Worm (Caenorhabditis elegans) whole organism, L2 larva: ENCODE results near the gene dnj-17.
A peak's percentile ranks its signal among the peaks of the same experiment; 100 is the strongest.

Experiments
- C34F6.9 ChIP-seq: fragments of 150-350 bp; optimal IDR thresholded peaks from 2 replicates; lab custom pipeline; 2014; ENCODE audit warnings: missing biosample characterization, missing genetic modification characterization
- F13H6.1 ChIP-seq: sonication (generic microtip); optimal IDR thresholded peaks from 2 replicates; lab custom pipeline; 2016; ENCODE audit warnings: missing genetic modification characterization, missing compliant biosample characterization
- R02D3.7 ChIP-seq: fragments of 150-350 bp; optimal IDR thresholded peaks from 2 replicates; lab custom pipeline; 2014; ENCODE audit warnings: missing biosample characterization, missing genetic modification characterization
- Y55F3AM.14 ChIP-seq: fragments of 200-800 bp; sonication (Bioruptor generic); optimal IDR thresholded peaks from 2 replicates; lab custom pipeline; 2018; ENCODE audit warnings: mild to moderate bottlenecking, missing genetic modification characterization, missing compliant biosample characterization
- ZK546.5 ChIP-seq: sonication (generic microtip); optimal IDR thresholded peaks from 2 replicates; lab custom pipeline; 2017; ENCODE audit warnings: missing biosample characterization, missing genetic modification characterization
- alr-1 ChIP-seq: fragments of 150-350 bp; optimal IDR thresholded peaks from 2 replicates; lab custom pipeline; 2014; ENCODE audit warnings: missing biosample characterization, missing genetic modification characterization
- blmp-1 ChIP-seq: sonication (generic microtip); optimal IDR thresholded peaks from 2 replicates; lab custom pipeline; 2017; ENCODE audit warnings: missing genetic modification characterization, mild to moderate bottlenecking, missing compliant biosample characterization, antibody characterized with exemption, moderate library complexity; ENCODE audit not compliant: insufficient read depth
- ceh-16 ChIP-seq: fragments of 150-350 bp; optimal IDR thresholded peaks from 2 replicates; lab custom pipeline; 2014; ENCODE audit warnings: missing biosample characterization, missing genetic modification characterization
- ceh-82 ChIP-seq: fragments of 150-350 bp; optimal IDR thresholded peaks from 2 replicates; lab custom pipeline; 2014; ENCODE audit warnings: missing biosample characterization, missing genetic modification characterization
- crh-2 ChIP-seq: sonication (generic microtip); optimal IDR thresholded peaks from 2 replicates; lab custom pipeline; 2017; ENCODE audit warnings: missing biosample characterization, missing genetic modification characterization
- egl-27 ChIP-seq: sonication (generic microtip); optimal IDR thresholded peaks from 3 replicates; lab custom pipeline; 2017; ENCODE audit warnings: missing biosample characterization, missing genetic modification reagents, missing genetic modification characterization
- elt-1 ChIP-seq: fragments of 150-350 bp; optimal IDR thresholded peaks from 2 replicates; lab custom pipeline; 2014; ENCODE audit warnings: missing biosample characterization, missing genetic modification characterization
- fos-1 ChIP-seq: fragments of 150-350 bp; optimal IDR thresholded peaks from 2 replicates; lab custom pipeline; 2014; ENCODE audit warnings: missing biosample characterization, missing genetic modification characterization
- gmeb-1 ChIP-seq: fragments of 150-350 bp; optimal IDR thresholded peaks from 2 replicates; lab custom pipeline; 2014; ENCODE audit warnings: missing biosample characterization, missing genetic modification characterization
- lin-11 ChIP-seq: fragments of 150-350 bp; sonication (generic microtip); optimal IDR thresholded peaks from 2 replicates; lab custom pipeline; 2014; ENCODE audit warnings: missing biosample characterization, missing genetic modification characterization, inconsistent platforms, mixed read lengths
- lin-13 ChIP-seq: fragments of 150-350 bp; optimal IDR thresholded peaks from 2 replicates; lab custom pipeline; 2014; ENCODE audit warnings: missing biosample characterization, missing genetic modification reagents, missing genetic modification characterization
- lsy-2 ChIP-seq, 2 experiments: fragments of 150-350 bp in 1 of 2; sonication (generic microtip) in 1 of 2; optimal IDR thresholded peaks; 2 replicates each; lab custom pipeline; 2014 to 2017; ENCODE audit warnings: missing biosample characterization in 2 of 2, missing genetic modification characterization in 2 of 2
- mab-5 ChIP-seq: fragments of 150-350 bp; optimal IDR thresholded peaks from 2 replicates; lab custom pipeline; 2014; ENCODE audit warnings: missing biosample characterization, missing genetic modification characterization
- mbf-1 ChIP-seq: sonication (generic microtip); optimal IDR thresholded peaks from 2 replicates; lab custom pipeline; 2017; ENCODE audit warnings: missing biosample characterization, missing genetic modification characterization
- mdl-1 ChIP-seq, 2 experiments: fragments of 150-350 bp in 1 of 2; sonication (generic microtip) in 1 of 2; optimal IDR thresholded peaks; 2 replicates each; lab custom pipeline; 2017; ENCODE audit warnings: missing biosample characterization in 2 of 2, missing genetic modification characterization in 2 of 2
- nhr-11 ChIP-seq: fragments of 150-350 bp; optimal IDR thresholded peaks from 2 replicates; lab custom pipeline; 2014; ENCODE audit warnings: missing biosample characterization, missing genetic modification characterization
- nhr-12 ChIP-seq: fragments of 150-350 bp; optimal IDR thresholded peaks from 2 replicates; lab custom pipeline; 2014; ENCODE audit warnings: missing biosample characterization, missing genetic modification characterization
- nhr-21 ChIP-seq: fragments of 150-350 bp; optimal IDR thresholded peaks from 2 replicates; lab custom pipeline; 2014; ENCODE audit warnings: missing biosample characterization, missing genetic modification characterization
- nhr-237 ChIP-seq: fragments of 150-350 bp; optimal IDR thresholded peaks from 2 replicates; lab custom pipeline; 2014; ENCODE audit warnings: missing biosample characterization, missing genetic modification characterization
- nhr-25 ChIP-seq: fragments of 150-350 bp; sonication (generic microtip); optimal IDR thresholded peaks from 3 replicates; lab custom pipeline; 2014; ENCODE audit warnings: missing biosample characterization, missing genetic modification characterization
- nhr-6 ChIP-seq: fragments of 150-350 bp; optimal IDR thresholded peaks from 2 replicates; lab custom pipeline; 2014; ENCODE audit warnings: missing biosample characterization, missing genetic modification characterization
- nhr-77 ChIP-seq: fragments of 150-350 bp; optimal IDR thresholded peaks from 2 replicates; lab custom pipeline; 2014; ENCODE audit warnings: missing biosample characterization, missing genetic modification characterization
- peb-1 ChIP-seq: fragments of 150-350 bp; optimal IDR thresholded peaks from 2 replicates; lab custom pipeline; 2014; ENCODE audit warnings: missing biosample characterization, missing genetic modification characterization
- sem-4 ChIP-seq: fragments of 150-350 bp; optimal IDR thresholded peaks from 2 replicates; lab custom pipeline; 2014; ENCODE audit warnings: missing biosample characterization, missing genetic modification reagents, missing genetic modification characterization
- skn-1 ChIP-seq: sonication (generic microtip); optimal IDR thresholded peaks from 2 replicates; lab custom pipeline; 2017; ENCODE audit warnings: missing biosample characterization, missing genetic modification characterization
- sma-3 ChIP-seq: sonication (generic microtip); optimal IDR thresholded peaks from 2 replicates; lab custom pipeline; 2016; ENCODE audit warnings: missing genetic modification reagents, missing genetic modification characterization, missing compliant biosample characterization
- sma-9 ChIP-seq, 2 experiments: fragments of 150-350 bp in 1 of 2; sonication (generic microtip) in 1 of 2; optimal IDR thresholded peaks; 2 replicates each; lab custom pipeline; 2014 to 2016; ENCODE audit warnings: missing genetic modification characterization in 2 of 2, mild to moderate bottlenecking in 1 of 2, missing biosample characterization in 1 of 2, missing compliant biosample characterization in 1 of 2, missing genetic modification reagents in 1 of 2, moderate library complexity in 1 of 2
- snpc-4 ChIP-seq: fragments of 150-350 bp; optimal IDR thresholded peaks from 2 replicates; lab custom pipeline; 2014; ENCODE audit warnings: missing biosample characterization, missing genetic modification characterization
- unc-39 ChIP-seq: fragments of 150-350 bp; optimal IDR thresholded peaks from 2 replicates; lab custom pipeline; 2014; ENCODE audit warnings: missing biosample characterization, missing genetic modification characterization
- unc-55 ChIP-seq: fragments of 150-350 bp; sonication (generic microtip); optimal IDR thresholded peaks from 3 replicates; lab custom pipeline; 2014; ENCODE audit warnings: missing biosample characterization, missing genetic modification reagents, missing genetic modification characterization
- unc-62 ChIP-seq: fragments of 150-350 bp; optimal IDR thresholded peaks from 2 replicates; lab custom pipeline; 2014; ENCODE audit warnings: missing biosample characterization, missing genetic modification reagents, missing genetic modification characterization
- zag-1 ChIP-seq: fragments of 150-350 bp; optimal IDR thresholded peaks from 2 replicates; lab custom pipeline; 2014; ENCODE audit warnings: missing biosample characterization, missing genetic modification characterization
- ztf-11 ChIP-seq: sonication (generic microtip); optimal IDR thresholded peaks from 2 replicates; lab custom pipeline; 2017; ENCODE audit warnings: missing biosample characterization, missing genetic modification characterization
- ztf-4 ChIP-seq: fragments of 150-350 bp; optimal IDR thresholded peaks from 2 replicates; lab custom pipeline; 2014; ENCODE audit warnings: missing biosample characterization, missing genetic modification characterization

dnj-17 gene

DNA sequence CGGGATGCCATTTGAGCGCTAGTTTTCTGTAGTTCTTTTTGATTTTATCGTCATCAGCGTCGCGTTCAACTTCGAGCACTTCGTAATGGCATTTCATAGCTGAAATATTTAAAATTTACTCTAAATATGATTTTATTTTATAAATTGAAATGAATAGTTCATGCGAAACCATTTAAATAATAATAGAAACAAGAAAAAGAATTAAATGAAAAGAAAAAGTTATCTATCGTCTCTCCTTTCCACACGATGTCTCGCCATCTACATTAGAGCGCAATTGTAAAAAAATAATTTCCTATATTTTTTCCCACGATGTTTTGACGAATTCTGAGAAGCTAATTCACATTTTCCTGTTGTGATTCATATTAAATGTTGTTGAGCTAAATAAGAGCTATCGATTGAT is at the start of gene dnj-17:
Gene dnj-17 (minus strand): TSS at position 101 of the 400 bp plus-strand sequence.
- TF ChIP-seq elt-1 (tag; lab: Kevin White, UChicago), result no peak
- TF ChIP-seq mdl-1 (tag; optimal IDR thresholded peaks at IDR 0.05; lab: Kevin White, UChicago), result no peak
- TF ChIP-seq mab-5 (tag; lab: Kevin White, UChicago), result no peak
- TF ChIP-seq gmeb-1, result no peak
- TF ChIP-seq sem-4 (tag; lab: Kevin White, UChicago), result no peak
- no peak for TF ChIP-seq nhr-21 (tag; lab: Kevin White, UChicago)

ce11 chrIII:13439415-13439814 is 46.3 kb upstream of the dnj-17 start, which contains the start of gene ciao-2B:
TSS of gene ciao-2B (minus strand) at chrIII:13439544.
- TF ChIP-seq lin-13 (GFP tag; lab: Kevin White, UChicago) (peak; percentile 37), unc-55 (GFP tag; lab: Kevin White, UChicago) (peak; percentile 63), nhr-25 (tag; lab: Kevin White, UChicago) (peak; percentile 6), C34F6.9 (peak; percentile 54), gmeb-1 (peak; percentile 90), F13H6.1 (tag; lab: Kevin White, UChicago) (no peak), nhr-21 (tag; lab: Kevin White, UChicago) (no peak), crh-2 (tag; lab: Kevin White, UChicago) (peak; percentile 15), lsy-2 (tag; optimal IDR thresholded peaks at IDR 0.05; lab: Kevin White, UChicago) (peak in 1 of 2 experiments; percentile 64)

DNA sequence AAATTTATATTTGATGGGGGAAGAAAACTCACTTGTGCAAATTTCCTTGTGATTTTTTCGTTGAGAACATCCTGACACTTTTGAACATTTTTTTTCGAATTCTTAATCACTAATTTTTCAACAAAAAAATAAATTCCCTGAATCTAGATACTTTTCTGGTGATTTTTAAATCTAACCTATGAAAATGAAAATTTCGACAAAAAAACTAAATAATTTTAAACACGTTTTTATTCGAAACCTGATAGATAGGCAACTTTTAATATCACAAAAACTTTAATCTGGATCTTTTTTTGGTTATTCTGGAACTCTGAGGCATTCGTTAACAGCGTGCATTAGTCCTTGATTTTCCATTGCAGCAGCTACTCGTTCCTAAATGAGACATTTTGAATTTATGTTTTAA is 43.7 kb upstream of the dnj-17 start, which contains the start of gene F45G2.9:
Gene F45G2.9 (minus strand): TSS at position 101 of the 400 bp plus-strand sequence.
- TF ChIP-seq nhr-11 (tag; lab: Kevin White, UChicago) (no peak), Y55F3AM.14 (GFP tag; lab: Kevin White, UChicago) (no peak), skn-1 (no peak), blmp-1 (no peak), unc-39 (tag; lab: Kevin White, UChicago) (no peak), sma-9 (GFP tag; optimal IDR thresholded peaks at IDR 0.05; lab: Kevin White, UChicago) (no peak), sma-9 (tag; optimal IDR thresholded peaks at IDR 0.05; lab: Kevin White, UChicago) (no peak), crh-2 (tag; lab: Kevin White, UChicago) (no peak), ceh-82 (tag; lab: Kevin White, UChicago) (no peak), ztf-11 (tag; lab: Kevin White, UChicago) (no peak), ceh-16 (tag; lab: Kevin White, UChicago) (no peak), snpc-4 (tag; lab: Kevin White, UChicago) (no peak), lin-11 (no peak), alr-1 (tag; lab: Kevin White, UChicago) (no peak), nhr-6 (no peak), zag-1 (tag; lab: Kevin White, UChicago) (no peak), nhr-25 (tag; lab: Kevin White, UChicago) (no peak), mbf-1 (no peak)
- TF ChIP-seq, all 48 proteins: peak for 0

- TF ChIP-seq unc-39 (tag; lab: Kevin White, UChicago) (no peak), elt-1 (tag; lab: Kevin White, UChicago) (no peak), nhr-237 (tag; lab: Kevin White, UChicago) (no peak)
Measured at ce11 chrIII:13435570-13435969, 42.4 kb upstream of the dnj-17 start, which contains the start of gene F45G2.8. TSS of gene F45G2.8 (minus strand) at chrIII:13435670.

- TF ChIP-seq sma-3 (GFP tag; lab: Kevin White, UChicago), result no peak
- no peak for TF ChIP-seq ztf-11 (tag; lab: Kevin White, UChicago)
- no peak for TF ChIP-seq egl-27 (tag; lab: Kevin White, UChicago)
- no peak for TF ChIP-seq mdl-1 (tag; optimal IDR thresholded peaks at IDR 0.05; lab: Kevin White, UChicago)
- TF ChIP-seq unc-62 (GFP tag; lab: Kevin White, UChicago), result no peak
- TF ChIP-seq peb-1, result no peak
- no peak for TF ChIP-seq unc-39 (tag; lab: Kevin White, UChicago)
- no peak for TF ChIP-seq fos-1 (tag; lab: Kevin White, UChicago)
- TF ChIP-seq nhr-77 (tag; lab: Kevin White, UChicago), result no peak
- TF ChIP-seq mbf-1, result no peak
- no peak for TF ChIP-seq snpc-4 (tag; lab: Kevin White, UChicago)
- no peak for TF ChIP-seq nhr-12 (tag; lab: Kevin White, UChicago)
- no peak for TF ChIP-seq ztf-4 (tag; lab: Kevin White, UChicago)
- TF ChIP-seq R02D3.7 (tag; lab: Kevin White, UChicago), result no peak
- TF ChIP-seq nhr-21 (tag; lab: Kevin White, UChicago), result no peak
- TF ChIP-seq sma-9 (GFP tag; optimal IDR thresholded peaks at IDR 0.05; lab: Kevin White, UChicago), result no peak
- TF ChIP-seq sma-9 (tag; optimal IDR thresholded peaks at IDR 0.05; lab: Kevin White, UChicago), result no peak
- TF ChIP-seq ZK546.5 (tag; lab: Kevin White, UChicago), result no peak
- TF ChIP-seq nhr-25 (tag; lab: Kevin White, UChicago), result no peak
- TF ChIP-seq, all 48 proteins: peak for 0
Measured at ce11 chrIII:13434404-13434803, 41.3 kb upstream of the dnj-17 start, which contains the start of gene F45G2.7. TSS of gene F45G2.7 (minus strand) at chrIII:13434504.
